Worm (Caenorhabditis elegans): ENCODE data around the gene srh-35.

The srh-35 gene

ce11 chrV:477664-478212 is 28.7 kb upstream of the srh-35 start, which contains the start of gene nhr-55:
Gene nhr-55, plus strand, starts transcription at chrV:478162.
- TF ChIP-seq mab-5 (tag; optimal IDR thresholded peaks at IDR 0.05) (no peak), tbx-8 (GFP tag; optimal IDR thresholded peaks at IDR 0.05) (no peak), drap-1 (GFP tag; optimal IDR thresholded peaks at IDR 0.05) (no peak), hlh-1 (tag; optimal IDR thresholded peaks at IDR 0.05) (no peak), unc-39 (tag; optimal IDR thresholded peaks at IDR 0.05) (no peak), mep-1 (tag; optimal IDR thresholded peaks at IDR 0.05) (no peak), ham-2 (GFP tag; optimal IDR thresholded peaks at IDR 0.05) (no peak), unc-62 (GFP tag; optimal IDR thresholded peaks at IDR 0.05) (no peak), zip-8 (tag; optimal IDR thresholded peaks at IDR 0.05) (no peak), cnd-1 (tag; optimal IDR thresholded peaks at IDR 0.05) (no peak), ceh-43 (GFP tag; optimal IDR thresholded peaks at IDR 0.05) (no peak), bed-3 (GFP tag; optimal IDR thresholded peaks at IDR 0.05) (no peak), M03D4.4 (tag; optimal IDR thresholded peaks at IDR 0.05) (no peak), blmp-1 (tag; optimal IDR thresholded peaks at IDR 0.05) (no peak), nhr-12 (tag; optimal IDR thresholded peaks at IDR 0.05) (no peak), nhr-237 (tag; optimal IDR thresholded peaks at IDR 0.05) (no peak), nhr-28 (tag; optimal IDR thresholded peaks at IDR 0.05) (no peak), mls-2 (tag; optimal IDR thresholded peaks at IDR 0.05) (no peak), snpc-4 (tag; optimal IDR thresholded peaks at IDR 0.05) (no peak), unc-120 (tag; optimal IDR thresholded peaks at IDR 0.05; ENCODE audit: poor library complexity, severe bottlenecking) (no peak)

ce11 chrV:474516-474915 is 25.5 kb upstream of the srh-35 start, which contains the start of gene nhr-99:
Gene nhr-99, plus strand, starts transcription at chrV:474778.
- TF ChIP-seq bed-3 (GFP tag; optimal IDR thresholded peaks at IDR 0.05) = no peak
- TF ChIP-seq mls-2 (tag; optimal IDR thresholded peaks at IDR 0.05) = no peak
- TF ChIP-seq nhr-2 (tag; optimal IDR thresholded peaks at IDR 0.05) = no peak
- no peak for TF ChIP-seq elt-1 (tag; optimal IDR thresholded peaks at IDR 0.05; ENCODE audit: borderline replicate concordance, insufficient read depth)
- no peak for TF ChIP-seq ceh-43 (GFP tag; optimal IDR thresholded peaks at IDR 0.05)
- no peak for TF ChIP-seq unc-120 (tag; optimal IDR thresholded peaks at IDR 0.05; ENCODE audit: poor library complexity, severe bottlenecking)
- no peak for TF ChIP-seq ztf-11 (tag; optimal IDR thresholded peaks at IDR 0.05)
- TF ChIP-seq ces-1 (GFP tag; optimal IDR thresholded peaks at IDR 0.05) = no peak
- no peak for TF ChIP-seq sem-2 (GFP tag; optimal IDR thresholded peaks at IDR 0.05)
- no peak for TF ChIP-seq drap-1 (GFP tag; optimal IDR thresholded peaks at IDR 0.05)
- no peak for TF ChIP-seq snpc-4 (tag; optimal IDR thresholded peaks at IDR 0.05)
- TF ChIP-seq lsy-2 (tag; optimal IDR thresholded peaks at IDR 0.05) = no peak

ce11 chrV:472589-472988 is 23.6 kb upstream of the srh-35 start, which contains the start of gene srt-31:
Gene srt-31, plus strand, starts transcription at chrV:472889.
- TF ChIP-seq zip-8 (tag; optimal IDR thresholded peaks at IDR 0.05) = no peak
- no peak for TF ChIP-seq ztf-11 (tag; optimal IDR thresholded peaks at IDR 0.05)
- TF ChIP-seq mls-2 (tag; optimal IDR thresholded peaks at IDR 0.05) = no peak
- no peak for TF ChIP-seq sptf-1 (tag; optimal IDR thresholded peaks at IDR 0.05)
- no peak for TF ChIP-seq mep-1 (tag; optimal IDR thresholded peaks at IDR 0.05)
- no peak for TF ChIP-seq nhr-12 (tag; optimal IDR thresholded peaks at IDR 0.05)
- TF ChIP-seq ceh-83 (GFP tag; optimal IDR thresholded peaks at IDR 0.05) = no peak
- no peak for TF ChIP-seq M03D4.4 (tag; optimal IDR thresholded peaks at IDR 0.05)
- no peak for TF ChIP-seq hlh-1 (tag; optimal IDR thresholded peaks at IDR 0.05)
- TF ChIP-seq unc-39 (tag; optimal IDR thresholded peaks at IDR 0.05) = no peak
- TF ChIP-seq nhr-2 (tag; optimal IDR thresholded peaks at IDR 0.05) = no peak
- no peak for TF ChIP-seq nhr-28 (tag; optimal IDR thresholded peaks at IDR 0.05)
- TF ChIP-seq pha-4 (tag; optimal IDR thresholded peaks at IDR 0.05) = no peak
- TF ChIP-seq ces-1 (GFP tag; optimal IDR thresholded peaks at IDR 0.05) = no peak
- TF ChIP-seq lin-32 (GFP tag; optimal IDR thresholded peaks at IDR 0.05) = no peak
- no peak for TF ChIP-seq nhr-237 (tag; optimal IDR thresholded peaks at IDR 0.05)
- no peak for TF ChIP-seq drap-1 (GFP tag; optimal IDR thresholded peaks at IDR 0.05)
- no peak for TF ChIP-seq unc-62 (GFP tag; optimal IDR thresholded peaks at IDR 0.05)
- TF ChIP-seq elt-3 (tag; optimal IDR thresholded peaks at IDR 0.05) = no peak

- TF ChIP-seq mep-1 (tag; optimal IDR thresholded peaks at IDR 0.05) (no peak), elt-3 (tag; optimal IDR thresholded peaks at IDR 0.05) (no peak), cnd-1 (tag; optimal IDR thresholded peaks at IDR 0.05) (no peak), ceh-83 (GFP tag; optimal IDR thresholded peaks at IDR 0.05) (no peak), sptf-1 (tag; optimal IDR thresholded peaks at IDR 0.05) (no peak), snpc-4 (tag; optimal IDR thresholded peaks at IDR 0.05) (no peak), blmp-1 (tag; optimal IDR thresholded peaks at IDR 0.05) (no peak), elt-1 (tag; optimal IDR thresholded peaks at IDR 0.05; ENCODE audit: borderline replicate concordance, insufficient read depth) (no peak), ces-1 (GFP tag; optimal IDR thresholded peaks at IDR 0.05) (no peak), flh-1 (GFP tag; optimal IDR thresholded peaks at IDR 0.05) (no peak), pha-4 (tag; optimal IDR thresholded peaks at IDR 0.05) (no peak), ceh-39 (tag; optimal IDR thresholded peaks at IDR 0.05) (no peak), hlh-1 (tag; optimal IDR thresholded peaks at IDR 0.05) (no peak), bed-3 (GFP tag; optimal IDR thresholded peaks at IDR 0.05) (no peak), mls-2 (tag; optimal IDR thresholded peaks at IDR 0.05) (no peak), lin-32 (GFP tag; optimal IDR thresholded peaks at IDR 0.05) (no peak), zip-8 (tag; optimal IDR thresholded peaks at IDR 0.05) (no peak), nhr-28 (tag; optimal IDR thresholded peaks at IDR 0.05) (no peak)
Observed at ce11 chrV:468460-468859, 19.4 kb upstream of the srh-35 start, which contains the start of gene srbc-57. Gene srbc-57, minus strand, starts transcription at chrV:468560.

Measured in whole organism, mixed stage, embryonic.